Worm (Caenorhabditis elegans) whole organism, L1 larva: Measurements from ENCODE around the gene degl-1.

ENCODE experiments used
- C16A3.4 ChIP-seq: fragments of 150-350 bp; optimal IDR thresholded peaks from 2 replicates; lab custom pipeline; 2014; ENCODE audit warnings: missing biosample characterization, missing genetic modification characterization
- C34B4.2 ChIP-seq: sonication (generic microtip); optimal IDR thresholded peaks from 2 replicates; lab custom pipeline; 2017; ENCODE audit warnings: mild to moderate bottlenecking, missing genetic modification characterization, missing compliant biosample characterization
- ama-1 ChIP-seq: fragments of 150-350 bp; optimal IDR thresholded peaks from 2 replicates; lab custom pipeline; 2014
- ceh-8 ChIP-seq: fragments of 200-800 bp; sonication (Bioruptor generic); optimal IDR thresholded peaks from 2 replicates; lab custom pipeline; 2018; ENCODE audit warnings: mild to moderate bottlenecking, missing genetic modification characterization, moderate library complexity, missing compliant biosample characterization
- ceh-82 ChIP-seq, 3 experiments: fragments of 150-350 bp in 1 of 3; sonication (generic microtip) in 2 of 3; optimal IDR thresholded peaks; 2 replicates each; lab custom pipeline; 2014 to 2017; ENCODE audit warnings: missing biosample characterization in 3 of 3, missing genetic modification characterization in 3 of 3
- ceh-90 ChIP-seq: sonication (generic microtip); optimal IDR thresholded peaks from 2 replicates; lab custom pipeline; 2016; ENCODE audit warnings: missing genetic modification characterization, missing compliant biosample characterization
- dsc-1 ChIP-seq: sonication (generic microtip); optimal IDR thresholded peaks from 2 replicates; lab custom pipeline; 2016; ENCODE audit warnings: mild to moderate bottlenecking, missing genetic modification characterization, missing compliant biosample characterization
- efl-1 ChIP-seq, 4 experiments: fragments of 150-350 bp; optimal IDR thresholded peaks in 3 of 4; peaks in 1 of 4; 1 replicate in 1 of 4; 2 replicates in 3 of 4; lab custom pipeline; 2014; ENCODE audit warnings: missing biosample characterization in 2 of 4, missing genetic modification characterization in 2 of 4, missing genetic modification reagents in 2 of 4
- efl-3 ChIP-seq: fragments of 200-800 bp; sonication (Bioruptor generic); optimal IDR thresholded peaks from 2 replicates; lab custom pipeline; 2018; ENCODE audit warnings: mild to moderate bottlenecking, missing genetic modification characterization, missing compliant biosample characterization
- egl-27 ChIP-seq, 2 experiments: fragments of 150-350 bp in 1 of 2; sonication (generic microtip); optimal IDR thresholded peaks; 3 replicates each; lab custom pipeline; 2017 to 2018; ENCODE audit warnings: missing biosample characterization in 2 of 2, missing genetic modification characterization in 2 of 2, missing genetic modification reagents in 2 of 2
- elt-3 ChIP-seq, 6 experiments: fragments of 150-350 bp in 1 of 6; sonication (generic microtip); optimal IDR thresholded peaks; 2 replicates each; lab custom pipeline; 2017 to 2018; ENCODE audit warnings: missing biosample characterization in 6 of 6, missing genetic modification characterization in 6 of 6, inconsistent platforms in 1 of 6
- fkh-10 ChIP-seq: sonication (generic microtip); optimal IDR thresholded peaks from 2 replicates; lab custom pipeline; 2017; ENCODE audit warnings: missing biosample characterization, missing genetic modification reagents, missing genetic modification characterization
- fkh-4 ChIP-seq: sonication (generic microtip); optimal IDR thresholded peaks from 2 replicates; lab custom pipeline; 2016; ENCODE audit warnings: missing compliant biosample characterization, missing genetic modification characterization, borderline replicate concordance
- fos-1 ChIP-seq: fragments of 150-350 bp; optimal IDR thresholded peaks from 2 replicates; lab custom pipeline; 2014; ENCODE audit warnings: missing biosample characterization, missing genetic modification characterization
- lin-13 ChIP-seq: fragments of 150-350 bp; optimal IDR thresholded peaks from 2 replicates; lab custom pipeline; 2014; ENCODE audit warnings: missing biosample characterization, missing genetic modification reagents, missing genetic modification characterization
- lin-14 ChIP-seq: fragments of 200-800 bp; sonication (Bioruptor generic); optimal IDR thresholded peaks from 2 replicates; lab custom pipeline; 2018; ENCODE audit warnings: mild to moderate bottlenecking, missing genetic modification characterization, moderate library complexity, missing compliant biosample characterization
- lin-35 ChIP-seq, 2 experiments: fragments of 150-350 bp; optimal IDR thresholded peaks; 2 replicates each; lab custom pipeline; 2014; ENCODE audit warnings: missing biosample characterization in 2 of 2, missing genetic modification characterization in 2 of 2, missing genetic modification reagents in 2 of 2
- lir-3 ChIP-seq: sonication (generic microtip); optimal IDR thresholded peaks from 2 replicates; lab custom pipeline; 2016; ENCODE audit warnings: mild to moderate bottlenecking, missing genetic modification characterization, moderate library complexity, missing compliant biosample characterization; ENCODE audit not compliant: poor library complexity
- mab-9 ChIP-seq: fragments of 200-800 bp; sonication (Bioruptor generic); IDR thresholded peaks from 2 replicates; pipeline ENCODE4 v1.3.6; 2022; ENCODE audit warnings: missing genetic modification reagents, missing genetic modification characterization, missing compliant biosample characterization
- nhr-71 ChIP-seq: sonication (generic microtip); optimal IDR thresholded peaks from 2 replicates; lab custom pipeline; 2016; ENCODE audit warnings: mild to moderate bottlenecking, missing genetic modification characterization, moderate library complexity, missing compliant biosample characterization
- nhr-76 ChIP-seq: sonication (generic microtip); optimal IDR thresholded peaks from 2 replicates; lab custom pipeline; 2017; ENCODE audit warnings: missing biosample characterization, missing genetic modification characterization
- nhr-77 ChIP-seq: fragments of 150-350 bp; optimal IDR thresholded peaks from 2 replicates; lab custom pipeline; 2014; ENCODE audit warnings: missing biosample characterization, missing genetic modification characterization
- nhr-84 ChIP-seq: sonication (generic microtip); optimal IDR thresholded peaks from 2 replicates; lab custom pipeline; 2017; ENCODE audit warnings: missing biosample characterization, missing genetic modification characterization
- nhr-90 ChIP-seq: sonication (generic microtip); optimal IDR thresholded peaks from 2 replicates; lab custom pipeline; 2016; ENCODE audit warnings: mild to moderate bottlenecking, missing genetic modification characterization, missing compliant biosample characterization; ENCODE audit not compliant: poor library complexity
- pqm-1 ChIP-seq: sonication (generic microtip); optimal IDR thresholded peaks from 3 replicates; lab custom pipeline; 2017; ENCODE audit warnings: missing biosample characterization, missing genetic modification characterization
- sox-4 ChIP-seq: sonication (generic microtip); optimal IDR thresholded peaks from 2 replicates; lab custom pipeline; 2016; ENCODE audit warnings: missing genetic modification characterization, missing compliant biosample characterization
- sup-37 ChIP-seq: fragments of 200-800 bp; sonication (Bioruptor generic); optimal IDR thresholded peaks from 2 replicates; lab custom pipeline; 2018; ENCODE audit warnings: mild to moderate bottlenecking, missing genetic modification characterization, missing compliant biosample characterization
- swsn-7 ChIP-seq: sonication (generic microtip); optimal IDR thresholded peaks from 2 replicates; lab custom pipeline; 2016; ENCODE audit warnings: missing genetic modification characterization, missing compliant biosample characterization
- unc-86 ChIP-seq: sonication (generic microtip); optimal IDR thresholded peaks from 2 replicates; lab custom pipeline; 2016; ENCODE audit warnings: missing genetic modification characterization, missing compliant biosample characterization

degl-1 gene

DNA sequence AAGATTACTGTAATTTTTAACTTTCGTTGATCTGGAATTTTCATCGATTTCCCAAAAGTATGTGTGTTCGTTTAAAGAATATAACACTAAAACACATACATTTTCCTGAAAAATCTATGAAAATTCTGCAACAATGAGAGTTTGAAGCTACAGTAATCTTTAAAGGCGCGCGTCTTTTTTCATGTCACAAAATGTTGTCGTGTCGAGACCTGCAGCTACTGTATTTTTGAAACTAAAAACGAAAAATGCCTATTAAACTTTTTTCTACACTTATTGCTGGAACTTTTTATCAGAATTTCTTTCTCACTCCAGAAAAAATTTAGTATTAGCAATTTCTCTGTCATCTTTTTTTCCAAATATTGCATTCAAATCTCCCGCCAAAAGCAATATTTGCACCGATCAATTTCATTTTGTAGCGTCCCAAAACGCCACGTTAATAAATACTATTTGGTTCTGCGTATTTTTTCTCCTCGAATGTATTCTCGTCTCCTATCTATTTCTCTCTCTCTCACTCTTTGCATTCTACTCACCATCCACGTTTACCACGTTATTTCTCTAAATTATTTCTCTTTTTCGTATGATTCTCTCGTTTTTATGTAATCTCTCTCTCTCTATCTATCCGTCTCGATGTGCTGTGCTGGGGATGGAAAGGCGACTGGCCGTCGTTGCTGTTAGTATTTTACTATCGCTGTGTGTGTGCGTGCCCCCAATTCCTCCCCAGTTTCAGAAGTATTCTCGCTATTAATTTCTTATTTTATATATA is 15.3 kb upstream of the degl-1 start, which contains the start of gene melo-1 (continued):
- TF ChIP-seq lin-35 (GFP tag; optimal IDR thresholded peaks at IDR 0.05; lab: Kevin White, UChicago), result peak; percentile 51 to 66
- peak; percentile 26 for TF ChIP-seq nhr-90 (tag; lab: Kevin White, UChicago)

DNA sequence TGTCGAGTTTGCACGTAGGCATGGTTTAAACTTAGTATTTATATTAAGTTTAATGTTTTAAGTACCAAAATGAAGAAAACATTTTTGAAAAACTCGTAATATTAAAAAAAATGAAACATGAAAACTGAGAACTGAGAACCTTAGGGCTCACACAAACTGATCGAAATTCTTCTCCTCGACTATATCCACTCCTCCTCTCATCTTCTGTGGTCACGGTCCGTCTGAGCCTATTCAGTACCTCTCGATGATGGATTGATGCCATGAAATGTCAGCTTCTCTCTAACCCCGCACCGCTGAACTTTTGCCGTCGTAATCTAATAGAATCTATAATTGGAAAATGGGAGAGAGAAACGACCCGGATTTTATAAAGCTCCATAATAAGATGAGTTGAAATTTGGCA is 13.3 kb upstream of the degl-1 start, which contains the start of gene nlp-56:
TSS of gene nlp-56 (minus strand) at position 257 of the 400 bp plus-strand sequence.
- TF ChIP-seq ceh-82 (tag; optimal IDR thresholded peaks at IDR 0.05; lab: Kevin White, UChicago), result no peak
- TF ChIP-seq nhr-84 (tag; lab: Kevin White, UChicago), result no peak
- no peak for TF ChIP-seq C16A3.4
- TF ChIP-seq, all 84 proteins: peak for 0

ce11 chrIV:14782211-14782610 is 11.0 kb upstream of the degl-1 start, which contains the start of gene Y57G11C.1130:
Gene Y57G11C.1130, plus strand, starts transcription at chrIV:14782511.
- no peak for TF ChIP-seq unc-86 (tag; lab: Kevin White, UChicago)
- no peak for TF ChIP-seq fos-1 (tag; lab: Kevin White, UChicago)
- TF ChIP-seq pqm-1, result no peak
- no peak for TF ChIP-seq nhr-90 (tag; lab: Kevin White, UChicago)
- TF ChIP-seq nhr-77 (tag; lab: Kevin White, UChicago), result no peak
- TF ChIP-seq nhr-76, result no peak
- no peak for TF ChIP-seq mab-9 (GFP tag; lab: Robert Waterston, UW)
- no peak for TF ChIP-seq elt-3 (tag; optimal IDR thresholded peaks at IDR 0.05; lab: Kevin White, UChicago)
- no peak for TF ChIP-seq swsn-7 (tag; lab: Kevin White, UChicago)
- no peak for TF ChIP-seq egl-27 (tag; optimal IDR thresholded peaks at IDR 0.05; lab: Kevin White, UChicago)
- no peak for TF ChIP-seq ceh-8 (GFP tag; lab: Kevin White, UChicago)
- no peak for TF ChIP-seq nhr-84 (tag; lab: Kevin White, UChicago)

DNA sequence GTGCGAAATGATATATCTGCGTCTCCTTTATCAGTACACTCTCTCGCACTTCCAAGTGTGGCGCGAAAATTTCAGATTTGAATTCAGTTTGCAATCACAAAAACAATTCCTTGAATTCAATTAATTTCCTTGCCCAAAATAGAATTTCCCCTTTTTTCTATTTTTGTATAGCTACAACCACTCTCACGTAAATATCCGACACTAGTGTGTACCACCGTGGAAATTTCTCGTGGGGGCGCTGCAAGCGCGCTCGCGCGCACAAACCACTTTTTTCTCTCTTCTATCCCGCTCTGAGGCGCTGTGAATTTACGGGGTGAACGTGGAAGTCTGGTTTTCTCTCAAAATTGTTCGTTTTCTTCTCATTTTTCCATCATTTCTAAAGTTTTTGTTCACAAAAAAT is 10.3 kb upstream of the degl-1 start, which contains the start of gene Y57G11C.8:
TSS of gene Y57G11C.8 (plus strand) at position 301 of the 400 bp plus-strand sequence.
- TF ChIP-seq fkh-4 (tag; lab: Kevin White, UChicago) (no peak), C34B4.2 (tag; lab: Kevin White, UChicago) (no peak), fkh-10 (GFP tag; lab: Kevin White, UChicago) (no peak), ama-1 (lab: Kevin White, UChicago) (no peak), pqm-1 (no peak), ceh-82 (tag; optimal IDR thresholded peaks at IDR 0.05; lab: Kevin White, UChicago) (no peak), sox-4 (tag; lab: Kevin White, UChicago) (no peak), sup-37 (GFP tag; lab: Kevin White, UChicago) (no peak), ceh-90 (no peak), elt-3 (tag; optimal IDR thresholded peaks at IDR 0.05; lab: Kevin White, UChicago) (no peak), lir-3 (tag; lab: Kevin White, UChicago) (no peak), efl-3 (GFP tag; lab: Kevin White, UChicago) (no peak), dsc-1 (tag; lab: Kevin White, UChicago) (no peak), nhr-90 (tag; lab: Kevin White, UChicago) (no peak), lin-14 (GFP tag; lab: Kevin White, UChicago) (no peak), nhr-71 (tag; lab: Kevin White, UChicago) (no peak), lin-13 (GFP tag; lab: Kevin White, UChicago) (no peak)

ce11 chrIV:14780566-14780965 is 9.3 kb upstream of the degl-1 start:
- TF ChIP-seq efl-1 (optimal IDR thresholded peaks at IDR 0.05; lab: Kevin White, UChicago), result peak in 1 of 2 experiments; percentile 29
- peak in 1 of 2 experiments; percentile 8 for TF ChIP-seq efl-1 (GFP tag; optimal IDR thresholded peaks at IDR 0.05 in 1 of 2; lab: Kevin White, UChicago)
